Fruit fly (Drosophila melanogaster): ENCODE results near the gene Btk.

Gene Btk

DNA sequence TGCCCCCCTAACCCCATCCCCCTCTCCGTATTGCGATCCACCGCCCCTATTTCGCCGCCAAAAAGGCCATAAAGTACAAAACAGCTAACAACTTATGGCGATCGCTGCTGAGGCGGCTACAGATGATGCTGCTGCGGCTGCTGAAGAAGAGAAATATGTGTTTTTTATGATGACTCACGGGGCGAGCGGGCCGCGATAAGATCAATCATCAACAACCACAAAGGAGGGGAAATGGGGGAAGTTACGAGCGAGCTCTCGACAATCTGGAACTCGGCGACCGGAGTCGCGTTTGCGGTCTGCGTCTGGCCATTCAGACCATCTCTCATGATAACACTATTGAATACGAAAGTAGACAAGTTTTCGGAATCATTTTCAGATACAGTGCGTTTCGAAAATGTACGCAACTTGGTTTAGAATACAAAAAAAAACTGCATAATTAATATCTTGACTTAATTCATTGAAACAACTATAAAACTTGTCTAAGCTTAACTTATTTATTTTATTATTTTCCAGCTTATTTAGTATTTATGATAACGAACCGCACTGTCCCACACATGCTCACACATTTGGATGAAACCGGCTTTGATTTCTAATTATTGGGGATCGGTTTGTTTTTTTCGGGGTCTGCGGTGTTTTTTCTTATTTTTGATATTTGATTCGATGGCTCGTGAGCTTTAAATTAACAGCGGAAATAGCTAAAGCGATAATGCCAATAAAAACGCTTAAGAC, 8.6 kb downstream of the Btk start (continued):
- TF ChIP-seq Asciz (GFP tag; optimal IDR thresholded peaks at IDR 0.05) (peak; percentile 96), CG7987 (GFP tag; optimal IDR thresholded peaks at IDR 0.05) (peak; percentile 86), Med (GFP tag) (peak; percentile 99), nmo (GFP tag; optimal IDR thresholded peaks at IDR 0.05) (peak; percentile 96), unpg (GFP tag; optimal IDR thresholded peaks at IDR 0.05) (peak; percentile 98), Sin3A (optimal IDR thresholded peaks at IDR 0.05) (no peak), crc (GFP tag; optimal IDR thresholded peaks at IDR 0.05) (peak; percentile 92), CG12219 (GFP tag; optimal IDR thresholded peaks at IDR 0.05) (peak; percentile 95), tio (GFP tag; optimal IDR thresholded peaks at IDR 0.05) (peak; percentile 91), Nf-YA (GFP tag; IDR thresholded peaks at IDR 0.05) (peak; percentile 95), vvl (GFP tag; IDR thresholded peaks at IDR 0.05) (peak; percentile 99), CG12391 (tag; optimal IDR thresholded peaks at IDR 0.05) (peak; percentile 97), Lim3 (GFP tag; IDR thresholded peaks at IDR 0.05) (peak; percentile 90), E2f1 (GFP tag; IDR thresholded peaks at IDR 0.05) (peak; percentile 97), Bteb2 (GFP tag; optimal IDR thresholded peaks at IDR 0.05) (peak; percentile 96), CG42726 (GFP tag; IDR thresholded peaks at IDR 0.05; ENCODE audit: partially characterized antibody) (no peak), CG7839 (tag; optimal IDR thresholded peaks at IDR 0.05) (peak; percentile 97), CG32532 (GFP tag; IDR thresholded peaks at IDR 0.05) (peak; percentile 98), CG43689 (GFP tag; IDR thresholded peaks at IDR 0.05) (peak; percentile 90), CG10209 (GFP tag; optimal IDR thresholded peaks at IDR 0.05) (peak; percentile 94), CG7357 (GFP tag; IDR thresholded peaks at IDR 0.05) (peak; percentile 90), wor (GFP tag; IDR thresholded peaks at IDR 0.05) (peak; percentile 94), bowl (GFP tag; IDR thresholded peaks at IDR 0.05) (peak; percentile 93), CG9876 (GFP tag; optimal IDR thresholded peaks at IDR 0.05) (peak; percentile 31), NC2α (GFP tag; optimal IDR thresholded peaks at IDR 0.05) (peak; percentile 84), CG6854 (GFP tag; optimal IDR thresholded peaks at IDR 0.05) (peak; percentile 92), CG1024 (GFP tag; IDR thresholded peaks at IDR 0.05) (peak; percentile 89), dan (GFP tag; IDR thresholded peaks at IDR 0.05) (peak; percentile 79), CG14710 (tag; optimal IDR thresholded peaks at IDR 0.05) (peak; percentile 95), CG1529 (GFP tag; optimal IDR thresholded peaks at IDR 0.05) (peak; percentile 93), CG5953 (GFP tag; IDR thresholded peaks at IDR 0.05) (peak; percentile 94), GATAe (GFP tag; conservative IDR thresholded peaks at IDR 0.05) (peak; percentile 87), nerfin-1 (tag; optimal IDR thresholded peaks at IDR 0.05) (peak; percentile 95), CG10321 (GFP tag; IDR thresholded peaks at IDR 0.05) (peak; percentile 73; the same call in 1 of the 2 replicates), maf-S (GFP tag; optimal IDR thresholded peaks at IDR 0.05) (peak; percentile 86), Ets97D (GFP tag; optimal IDR thresholded peaks at IDR 0.05) (peak; percentile 72), CG8290 (GFP tag; optimal IDR thresholded peaks at IDR 0.05) (peak; percentile 88), CG8290 (tag; optimal IDR thresholded peaks at IDR 0.05) (peak; percentile 53 to 85), sc (optimal IDR thresholded peaks at IDR 0.05) (no peak), sc (GFP tag; optimal IDR thresholded peaks at IDR 0.05) (peak; percentile 84), CG34224 (GFP tag; IDR thresholded peaks at IDR 0.05; ENCODE audit: partially characterized antibody) (no peak), sr (GFP tag; IDR thresholded peaks at IDR 0.05) (peak; percentile 78; the same call in 2 of the 3 replicates), gcm2 (GFP tag; optimal IDR thresholded peaks at IDR 0.05) (peak; percentile 89), MBD-R2 (GFP tag; IDR thresholded peaks at IDR 0.05) (peak; percentile 90), CoRest (tag; optimal IDR thresholded peaks at IDR 0.05) (peak; percentile 98), Gug (GFP tag; IDR thresholded peaks at IDR 0.05) (peak; percentile 91), Spps (tag; optimal IDR thresholded peaks at IDR 0.05) (peak; percentile 94), CG18476 (GFP tag; optimal IDR thresholded peaks at IDR 0.05) (peak; percentile 94), pb (GFP tag; optimal IDR thresholded peaks at IDR 0.05) (peak; percentile 82), CG4360 (GFP tag; IDR thresholded peaks at IDR 0.05) (peak; percentile 82), MTF-1 (GFP tag; optimal IDR thresholded peaks at IDR 0.05; ENCODE audit: borderline replicate concordance) (peak; percentile 86)

Data from whole organism, embryonic.